Worm (Caenorhabditis elegans) whole organism, L1 larva: ENCODE results near the gene sre-16.

Experiments
- C34B4.2 ChIP-seq: sonication (generic microtip); optimal IDR thresholded peaks from 2 replicates; lab custom pipeline; 2017; ENCODE audit warnings: mild to moderate bottlenecking, missing genetic modification characterization, missing compliant biosample characterization
- aha-1 ChIP-seq: fragments of 150-350 bp; optimal IDR thresholded peaks from 2 replicates; lab custom pipeline; 2014; ENCODE audit warnings: missing biosample characterization, missing genetic modification characterization
- ama-1 ChIP-seq: fragments of 150-350 bp; optimal IDR thresholded peaks from 2 replicates; lab custom pipeline; 2014
- ceh-88 ChIP-seq: fragments of 200-800 bp; sonication (Bioruptor generic); IDR thresholded peaks from 2 replicates; pipeline ENCODE4 v1.3.6; 2022; ENCODE audit warnings: missing genetic modification characterization, missing compliant biosample characterization
- lin-15B ChIP-seq: fragments of 150-350 bp; sonication (generic microtip); optimal IDR thresholded peaks from 3 replicates; lab custom pipeline; 2014; ENCODE audit warnings: missing biosample characterization, missing genetic modification characterization
- nhr-12 ChIP-seq: sonication (generic microtip); optimal IDR thresholded peaks from 2 replicates; lab custom pipeline; 2017; ENCODE audit warnings: missing biosample characterization, missing genetic modification characterization
- nhr-77 ChIP-seq: fragments of 150-350 bp; optimal IDR thresholded peaks from 2 replicates; lab custom pipeline; 2014; ENCODE audit warnings: missing biosample characterization, missing genetic modification characterization
- skn-1 ChIP-seq: fragments of 150-350 bp; optimal IDR thresholded peaks from 2 replicates; lab custom pipeline; 2014; ENCODE audit warnings: missing biosample characterization, missing genetic modification characterization
- unc-62 ChIP-seq: fragments of 150-350 bp; optimal IDR thresholded peaks from 2 replicates; lab custom pipeline; 2014; ENCODE audit warnings: missing biosample characterization, missing genetic modification reagents, missing genetic modification characterization

ce11 chrIV:12211292-12211691 lies 24.6 kb downstream of the sre-16 start:
- TF ChIP-seq skn-1 (no peak), aha-1 (tag; lab: Kevin White, UChicago) (no peak), nhr-12 (tag; lab: Kevin White, UChicago) (no peak), C34B4.2 (no peak), lin-15B (no peak), nhr-77 (tag; lab: Kevin White, UChicago) (no peak), ama-1 (lab: Kevin White, UChicago) (no peak), unc-62 (no peak), ceh-88 (GFP tag; lab: Robert Waterston, UW) (no peak)
